ENCODE assay signal across 1 fruit fly cellular context in the genomic region with DNA sequence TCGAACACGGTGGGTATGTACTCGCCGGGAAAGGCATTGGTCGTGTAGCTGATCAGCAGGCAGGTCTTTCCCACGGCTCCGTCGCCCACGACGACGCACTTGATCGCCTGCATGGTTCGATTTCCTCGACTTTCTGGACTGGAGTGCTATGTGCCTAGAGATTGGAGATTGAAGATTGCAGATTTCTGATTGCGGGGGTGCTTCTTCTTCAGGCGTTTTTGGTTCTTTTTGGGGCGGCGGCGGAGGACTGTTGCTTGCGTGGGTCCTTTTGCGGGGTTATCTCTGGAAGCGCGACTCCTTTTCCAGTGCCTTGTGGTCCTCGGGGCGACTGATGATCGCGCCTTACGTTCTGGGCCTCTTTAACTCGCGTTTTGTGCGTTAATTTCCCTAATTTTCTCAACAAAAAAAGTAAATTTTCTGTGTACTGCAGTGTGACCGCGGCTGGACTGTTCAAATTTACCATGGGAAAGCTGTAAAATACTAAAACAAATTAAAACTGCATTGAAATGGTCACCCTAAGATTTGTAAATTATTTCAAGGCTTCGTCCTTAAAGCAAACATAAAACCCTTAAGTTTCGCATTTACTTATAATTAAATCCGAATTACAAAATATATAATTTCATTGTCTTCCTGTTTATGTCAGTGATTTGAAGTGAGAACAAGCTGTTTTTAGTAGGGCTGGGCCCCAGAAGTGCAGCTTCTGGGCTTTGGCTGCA.
A peak's percentile ranks its signal among the peaks of the same experiment; 100 is the strongest.
TF ChIP-seq lines count a peak whose summit lies in the region.

Rac1 (minus strand) TSS at position 450 of the 716 bp plus-strand sequence.
Acat2 (plus strand) TSS at position 711 of the 716 bp plus-strand sequence.

TF ChIP-seq in whole organism, embryonic, 481 proteins besides CTCF, POLR2A, EP300 and RAD21 (continued from another document):
- TF ChIP-seq knrl (GFP tag; IDR thresholded peaks at IDR 0.05; lab: Robert Waterston, UW; ENCODE audit: partially characterized antibody) (peak; percentile 38; the same call in 1 of the 3 replicates), B-H2 (GFP tag; optimal IDR thresholded peaks at IDR 0.05; lab: Kevin White, UChicago) (no peak), sug (tag; optimal IDR thresholded peaks at IDR 0.05; lab: Kevin White, UChicago) (peak; percentile 37), gfzf (GFP tag; optimal IDR thresholded peaks at IDR 0.05; lab: Kevin White, UChicago) (peak; percentile 94), phol (tag; optimal IDR thresholded peaks at IDR 0.05; lab: Kevin White, UChicago) (peak; percentile 53), ftz-f1 (GFP tag; optimal IDR thresholded peaks at IDR 0.05; lab: Kevin White, UChicago) (peak; percentile 21), grn (GFP tag; optimal IDR thresholded peaks at IDR 0.05; lab: Kevin White, UChicago) (peak; percentile 97), kah (GFP tag; optimal IDR thresholded peaks at IDR 0.05; lab: Kevin White, UChicago) (no peak), ssp (GFP tag; IDR thresholded peaks at IDR 0.05; lab: Robert Waterston, UW) (peak; percentile 93), ranshi (GFP tag; IDR thresholded peaks at IDR 0.05; lab: Robert Waterston, UW) (no peak), CG17802 (tag; optimal IDR thresholded peaks at IDR 0.05; lab: Kevin White, UChicago) (peak; percentile 33), bowl (GFP tag; IDR thresholded peaks at IDR 0.05; lab: Robert Waterston, UW) (no peak), Med (GFP tag; lab: Kevin White, UChicago) (peak; percentile 62), CG4424 (GFP tag; optimal IDR thresholded peaks at IDR 0.05; lab: Kevin White, UChicago) (no peak), CG11093 (GFP tag; IDR thresholded peaks at IDR 0.05; lab: Robert Waterston, UW) (no peak), CG5953 (GFP tag; IDR thresholded peaks at IDR 0.05; lab: Robert Waterston, UW) (no peak), Sin3A (optimal IDR thresholded peaks at IDR 0.05; lab: Kevin White, UChicago) (peak; percentile 95), CG9609 (GFP tag; optimal IDR thresholded peaks at IDR 0.05; lab: Kevin White, UChicago) (no peak), YL-1 (GFP tag; optimal IDR thresholded peaks at IDR 0.05; lab: Kevin White, UChicago) (peak; percentile 90), Trl (optimal IDR thresholded peaks at IDR 0.05; lab: Kevin White, UChicago) (no peak), Trl (GFP tag; optimal IDR thresholded peaks at IDR 0.05; lab: Kevin White, UChicago) (no peak), CG14860 (GFP tag; IDR thresholded peaks at IDR 0.05; lab: Robert Waterston, UW; ENCODE audit: partially characterized antibody) (0 out of 3 replicates have a peak, but pooled peaks have one; percentile 21), CoRest (tag; optimal IDR thresholded peaks at IDR 0.05; lab: Kevin White, UChicago) (peak; percentile 65), zfh1 (GFP tag; IDR thresholded peaks at IDR 0.05; lab: Robert Waterston, UW) (no peak), CG2120 (GFP tag; optimal IDR thresholded peaks at IDR 0.05; lab: Kevin White, UChicago) (peak; percentile 42), Oli (tag; optimal IDR thresholded peaks at IDR 0.05; lab: Kevin White, UChicago) (no peak), Fer1 (GFP tag; optimal IDR thresholded peaks at IDR 0.05; lab: Kevin White, UChicago) (no peak), Antp (GFP tag; optimal IDR thresholded peaks at IDR 0.05; lab: Kevin White, UChicago) (no peak), Dp (GFP tag; optimal IDR thresholded peaks at IDR 0.05; lab: Kevin White, UChicago) (peak; percentile 76), gem (tag; optimal IDR thresholded peaks at IDR 0.05; lab: Kevin White, UChicago) (no peak), CG4617 (GFP tag; optimal IDR thresholded peaks at IDR 0.05; lab: Kevin White, UChicago; ENCODE audit: borderline replicate concordance) (peak; percentile 78), luna (GFP tag; optimal IDR thresholded peaks at IDR 0.05; lab: Kevin White, UChicago) (no peak), Ssrp (tag; optimal IDR thresholded peaks at IDR 0.05; lab: Kevin White, UChicago) (no peak), CG30020 (tag; optimal IDR thresholded peaks at IDR 0.05; lab: Kevin White, UChicago) (peak; percentile 79), maf-S (GFP tag; optimal IDR thresholded peaks at IDR 0.05; lab: Kevin White, UChicago) (no peak), fd96Cb (tag; optimal IDR thresholded peaks at IDR 0.05; lab: Kevin White, UChicago) (no peak), Abd-B (GFP tag; optimal IDR thresholded peaks at IDR 0.05; lab: Kevin White, UChicago) (peak; percentile 56), Gsc (GFP tag; IDR thresholded peaks at IDR 0.05; lab: Robert Waterston, UW) (no peak), CG15514 (GFP tag; optimal IDR thresholded peaks at IDR 0.05; lab: Kevin White, UChicago) (peak; percentile 61), dmrt11E (tag; optimal IDR thresholded peaks at IDR 0.05; lab: Kevin White, UChicago) (peak; percentile 15), unpg (GFP tag; optimal IDR thresholded peaks at IDR 0.05; lab: Kevin White, UChicago) (no peak), HmgZ (tag; optimal IDR thresholded peaks at IDR 0.05; lab: Kevin White, UChicago) (peak; percentile 17), Rfx (GFP tag; IDR thresholded peaks at IDR 0.05; lab: Robert Waterston, UW) (no peak), lbe (GFP tag; optimal IDR thresholded peaks at IDR 0.05; lab: Kevin White, UChicago) (no peak), CG34376 (GFP tag; optimal IDR thresholded peaks at IDR 0.05; lab: Kevin White, UChicago) (no peak), nerfin-2 (GFP tag; IDR thresholded peaks at IDR 0.05; lab: Robert Waterston, UW; ENCODE audit: partially characterized antibody) (no peak), tgo (GFP tag; IDR thresholded peaks at IDR 0.05; lab: Robert Waterston, UW) (no peak), esg (GFP tag; conservative IDR thresholded peaks at IDR 0.05; lab: Robert Waterston, UW) (no peak), CG12391 (tag; optimal IDR thresholded peaks at IDR 0.05; lab: Kevin White, UChicago) (peak; percentile 57), repo (GFP tag; optimal IDR thresholded peaks at IDR 0.05; lab: Kevin White, UChicago) (no peak), grau (tag; optimal IDR thresholded peaks at IDR 0.05; lab: Kevin White, UChicago) (peak; percentile 26), H2.0 (GFP tag; IDR thresholded peaks at IDR 0.05; lab: Robert Waterston, UW) (no peak), CG16813 (GFP tag; IDR thresholded peaks at IDR 0.05; lab: Robert Waterston, UW; ENCODE audit: partially characterized antibody) (no peak)
